Fruit fly (Drosophila melanogaster): ENCODE results near the gene CG6071.
A peak's percentile ranks its signal among the peaks of the same experiment; 100 is the strongest.

CG6071 gene

dm6 chr3L:11680298-11680697, 34.5 kb upstream of the CG6071 start, which contains the start of gene CG32085 (continued):
- peak; percentile 60; the same call in 1 of the 2 replicates for TF ChIP-seq CG6272 (GFP tag; IDR thresholded peaks at IDR 0.05)
- no peak for TF ChIP-seq CkIIα-i1 (GFP tag; IDR thresholded peaks at IDR 0.05)
- peak; percentile 30 for TF ChIP-seq CG10147 (GFP tag; optimal IDR thresholded peaks at IDR 0.05)
- TF ChIP-seq dati (GFP tag; IDR thresholded peaks at IDR 0.05) = no peak
- peak; percentile 67; the same call in 2 of the 3 replicates for TF ChIP-seq zfh1 (GFP tag; IDR thresholded peaks at IDR 0.05)
- no peak for TF ChIP-seq pita (GFP tag; optimal IDR thresholded peaks at IDR 0.05)
- peak; percentile 48 for TF ChIP-seq sisA (GFP tag; IDR thresholded peaks at IDR 0.05)
- TF ChIP-seq Oaz (GFP tag; IDR thresholded peaks at IDR 0.05) = 0 out of 2 replicates have a peak, but pooled peaks have one; percentile 16
- 0 out of 3 replicates have a peak, but pooled peaks have one; percentile 37 for TF ChIP-seq C15 (GFP tag; IDR thresholded peaks at IDR 0.05)
- TF ChIP-seq CHES-1-like (GFP tag; optimal IDR thresholded peaks at IDR 0.05) = peak; percentile 50
- peak; percentile 61; the same call in 1 of the 2 replicates for TF ChIP-seq chm (GFP tag; IDR thresholded peaks at IDR 0.05)
- TF ChIP-seq Abd-B (GFP tag; optimal IDR thresholded peaks at IDR 0.05) = no peak
- peak; percentile 82 for TF ChIP-seq dysf (GFP tag; IDR thresholded peaks at IDR 0.05)
- no peak for TF ChIP-seq run (tag; optimal IDR thresholded peaks at IDR 0.05)
- TF ChIP-seq trem (tag; optimal IDR thresholded peaks at IDR 0.05) = no peak
- TF ChIP-seq CoRest (tag; optimal IDR thresholded peaks at IDR 0.05) = peak; percentile 21
- TF ChIP-seq CG18262 (tag; optimal IDR thresholded peaks at IDR 0.05) = no peak
- TF ChIP-seq row (GFP tag; IDR thresholded peaks at IDR 0.05) = peak; percentile 74
- peak; percentile 41; the same call in 1 of the 3 replicates for TF ChIP-seq H15 (GFP tag; IDR thresholded peaks at IDR 0.05)
- TF ChIP-seq CG16815 (GFP tag; optimal IDR thresholded peaks at IDR 0.05) = peak; percentile 8
- TF ChIP-seq ind (GFP tag; optimal IDR thresholded peaks at IDR 0.05) = peak; percentile 68
- peak; percentile 89 for TF ChIP-seq CG2120 (GFP tag; optimal IDR thresholded peaks at IDR 0.05)
- TF ChIP-seq tgo (GFP tag; IDR thresholded peaks at IDR 0.05) = peak; percentile 42; the same call in 2 of the 3 replicates
- no peak for TF ChIP-seq trh (GFP tag; optimal IDR thresholded peaks at IDR 0.05)
- TF ChIP-seq aop (GFP tag; IDR thresholded peaks at IDR 0.05) = no peak
- TF ChIP-seq hbn (GFP tag; IDR thresholded peaks at IDR 0.05; ENCODE audit: partially characterized antibody) = no peak
- TF ChIP-seq Atf6 (GFP tag; IDR thresholded peaks at IDR 0.05) = peak; percentile 66
- TF ChIP-seq CG34224 (GFP tag; IDR thresholded peaks at IDR 0.05; ENCODE audit: partially characterized antibody) = no peak
- peak; percentile 68 for TF ChIP-seq jumu (GFP tag; optimal IDR thresholded peaks at IDR 0.05)
- TF ChIP-seq Myb (GFP tag; optimal IDR thresholded peaks at IDR 0.05) = peak; percentile 53
- peak; percentile 69 for TF ChIP-seq onecut (GFP tag; IDR thresholded peaks at IDR 0.05)
- TF ChIP-seq CG1529 (GFP tag; optimal IDR thresholded peaks at IDR 0.05) = no peak
- TF ChIP-seq ems (GFP tag; optimal IDR thresholded peaks at IDR 0.05) = peak; percentile 74
- TF ChIP-seq BEAF-32 (GFP tag; optimal IDR thresholded peaks at IDR 0.05) = no peak
- TF ChIP-seq NK7.1 (GFP tag; optimal IDR thresholded peaks at IDR 0.05) = peak; percentile 62
- peak; percentile 48 for TF ChIP-seq CG18619 (GFP tag; optimal IDR thresholded peaks at IDR 0.05)
- peak; percentile 0 for TF ChIP-seq kni (GFP tag; optimal IDR thresholded peaks at IDR 0.05)
- TF ChIP-seq tna (GFP tag; IDR thresholded peaks at IDR 0.05; ENCODE audit: partially characterized antibody) = no peak
- 0 out of 2 replicates have a peak, but pooled peaks have one; percentile 20 for TF ChIP-seq CG32767 (GFP tag; IDR thresholded peaks at IDR 0.05)
- peak; percentile 51 for TF ChIP-seq CG1832 (GFP tag; optimal IDR thresholded peaks at IDR 0.05)
- peak; percentile 43 for TF ChIP-seq CG5180 (GFP tag; optimal IDR thresholded peaks at IDR 0.05)
- no peak for TF ChIP-seq CG10462 (GFP tag; optimal IDR thresholded peaks at IDR 0.05)
- TF ChIP-seq CG18599 (GFP tag; optimal IDR thresholded peaks at IDR 0.05) = peak; percentile 91
- TF ChIP-seq BtbVII (GFP tag; optimal IDR thresholded peaks at IDR 0.05) = peak; percentile 36
- TF ChIP-seq CG13296 (GFP tag; optimal IDR thresholded peaks at IDR 0.05) = peak; percentile 61
- peak; percentile 62 for TF ChIP-seq pho (GFP tag; optimal IDR thresholded peaks at IDR 0.05)
- TF ChIP-seq CG13775 (GFP tag; optimal IDR thresholded peaks at IDR 0.05) = peak; percentile 9
- no peak for TF ChIP-seq so (GFP tag; IDR thresholded peaks at IDR 0.05)
- TF ChIP-seq fd96Cb (tag; optimal IDR thresholded peaks at IDR 0.05) = peak; percentile 11
- TF ChIP-seq emc (GFP tag; optimal IDR thresholded peaks at IDR 0.05) = no peak
- no peak for TF ChIP-seq h (optimal IDR thresholded peaks at IDR 0.05)
